Fruit fly (Drosophila melanogaster) whole organism, embryonic: Measurements from ENCODE around the gene Doc1.

Source experiments
- Aef1 ChIP-seq: fragments of 200-800 bp; sonication (Bioruptor generic); IDR thresholded peaks from 3 replicates; pipeline ENCODE4 v1.3.6; 2022; ENCODE audit warnings: missing biosample characterization, missing genetic modification characterization
- Atf-2 ChIP-seq: fragments of 200-800 bp; sonication (Bioruptor generic); optimal IDR thresholded peaks from 2 replicates; lab custom pipeline; 2016; ENCODE audit warnings: missing biosample characterization, missing genetic modification characterization
- Atf3 ChIP-seq: fragments of 200-800 bp; sonication (Bioruptor generic); optimal IDR thresholded peaks from 3 replicates; lab custom pipeline; 2016; ENCODE audit warnings: missing biosample characterization, missing genetic modification characterization
- Awh ChIP-seq: fragments of 200-800 bp; sonication (Bioruptor generic); IDR thresholded peaks from 2 replicates; pipeline ENCODE4, ENCODE4 v1.3.6; 2022; ENCODE audit warnings: missing biosample characterization, missing genetic modification characterization
- C15 ChIP-seq: fragments of 200-800 bp; sonication (Bioruptor generic); IDR thresholded peaks from 3 replicates; pipeline ENCODE4 v1.3.6; 2022; ENCODE audit warnings: missing biosample characterization, missing genetic modification characterization
- CG10543 ChIP-seq: fragments of 200-800 bp; sonication (Bioruptor generic); optimal IDR thresholded peaks from 3 replicates; lab custom pipeline; 2017; ENCODE audit warnings: missing biosample characterization, mild to moderate bottlenecking, missing genetic modification characterization, moderate library complexity
- CG12155 ChIP-seq: fragments of 200-800 bp; sonication (Bioruptor generic); optimal IDR thresholded peaks from 3 replicates; lab custom pipeline; 2016; ENCODE audit warnings: missing biosample characterization, missing genetic modification characterization
- CG14050 ChIP-seq: fragments of 200-800 bp; sonication (Bioruptor generic); IDR thresholded peaks from 3 replicates; pipeline ENCODE4 v1.3.6; 2022; ENCODE audit warnings: missing biosample characterization, missing genetic modification characterization
- CG15269 ChIP-seq: fragments of 200-800 bp; sonication (Bioruptor generic); optimal IDR thresholded peaks from 2 replicates; lab custom pipeline; 2018; ENCODE audit warnings: missing biosample characterization, mild to moderate bottlenecking, missing genetic modification characterization, moderate library complexity
- CG17385 ChIP-seq: fragments of 200-800 bp; sonication (Bioruptor generic); optimal IDR thresholded peaks from 3 replicates; lab custom pipeline; 2018; ENCODE audit warnings: missing biosample characterization, mild to moderate bottlenecking, missing genetic modification characterization
- CG2202 ChIP-seq: fragments of 200-800 bp; sonication (Bioruptor generic); optimal IDR thresholded peaks from 2 replicates; lab custom pipeline; 2018; ENCODE audit warnings: missing biosample characterization, mild to moderate bottlenecking, missing genetic modification characterization
- CG2678 ChIP-seq: fragments of 200-800 bp; sonication (Bioruptor generic); optimal IDR thresholded peaks from 3 replicates; lab custom pipeline; 2019; ENCODE audit warnings: missing biosample characterization, mild to moderate bottlenecking, missing genetic modification characterization, moderate library complexity
- CG30403 ChIP-seq: fragments of 200-800 bp; sonication (Bioruptor generic); optimal IDR thresholded peaks from 3 replicates; lab custom pipeline; 2016; ENCODE audit warnings: missing biosample characterization, missing genetic modification characterization
- CG3407 ChIP-seq: fragments of 200-800 bp; sonication (Bioruptor generic); optimal IDR thresholded peaks from 2 replicates; lab custom pipeline; 2018; ENCODE audit warnings: missing biosample characterization, mild to moderate bottlenecking, missing genetic modification characterization
- CG3847 ChIP-seq: fragments of 200-800 bp; sonication (Bioruptor generic); IDR thresholded peaks from 2 replicates; pipeline ENCODE4 v1.3.6; 2022; ENCODE audit warnings: missing biosample characterization, missing genetic modification characterization
- CG3995 ChIP-seq: fragments of 200-800 bp; sonication (Bioruptor generic); optimal IDR thresholded peaks from 3 replicates; lab custom pipeline; 2016; ENCODE audit warnings: missing biosample characterization, missing genetic modification characterization
- CG7271 ChIP-seq: fragments of 200-800 bp; sonication (Bioruptor generic); optimal IDR thresholded peaks from 2 replicates; lab custom pipeline; 2018; ENCODE audit warnings: missing biosample characterization, mild to moderate bottlenecking, missing genetic modification characterization, moderate library complexity
- CG7556 ChIP-seq: fragments of 200-800 bp; sonication (Bioruptor generic); optimal IDR thresholded peaks from 2 replicates; lab custom pipeline; 2017; ENCODE audit warnings: missing biosample characterization, mild to moderate bottlenecking, missing genetic modification characterization
- CG7839 ChIP-seq: fragments of 200-800 bp; sonication (Bioruptor generic); optimal IDR thresholded peaks from 3 replicates; lab custom pipeline; 2018; ENCODE audit warnings: missing biosample characterization, mild to moderate bottlenecking, missing genetic modification characterization, moderate library complexity
- CG8765 ChIP-seq: fragments of 200-800 bp; sonication (Bioruptor generic); IDR thresholded peaks from 2 replicates; pipeline ENCODE4 v1.3.6; 2022; ENCODE audit warnings: missing biosample characterization, missing genetic modification characterization
- CG9817 ChIP-seq: fragments of 200-800 bp; sonication (Bioruptor generic); optimal IDR thresholded peaks from 2 replicates; lab custom pipeline; 2018; ENCODE audit warnings: missing biosample characterization, mild to moderate bottlenecking, missing genetic modification characterization, moderate library complexity
- CHES-1-like ChIP-seq: fragments of 200-800 bp; sonication (Bioruptor generic); optimal IDR thresholded peaks from 2 replicates; lab custom pipeline; 2016; ENCODE audit warnings: missing biosample characterization, missing genetic modification characterization
- Dip3 ChIP-seq: fragments of 200-800 bp; sonication (Bioruptor generic); optimal IDR thresholded peaks from 3 replicates; lab custom pipeline; 2016; ENCODE audit warnings: missing biosample characterization, missing genetic modification characterization
- Drgx ChIP-seq: fragments of 200-800 bp; sonication (Bioruptor generic); IDR thresholded peaks from 2 replicates; pipeline ENCODE4 v1.3.6; 2022; ENCODE audit warnings: missing biosample characterization, missing genetic modification characterization
- Eip74EF ChIP-seq, 2 experiments: fragments of 200-800 bp in 1 of 2; fragments of >200 bp in 1 of 2; sonication (Bioruptor generic) in 1 of 2; optimal IDR thresholded peaks; 2 replicates each; lab custom pipeline; 2017 to 2019; ENCODE audit warnings: missing biosample characterization in 2 of 2, missing genetic modification characterization in 2 of 2, mild to moderate bottlenecking in 1 of 2, moderate library complexity in 1 of 2
- Fer3 ChIP-seq: fragments of 200-800 bp; sonication (Bioruptor generic); optimal IDR thresholded peaks from 2 replicates; lab custom pipeline; 2018; ENCODE audit warnings: missing biosample characterization, mild to moderate bottlenecking, missing genetic modification characterization, moderate library complexity
- Gsc ChIP-seq: fragments of 200-800 bp; sonication (Bioruptor generic); IDR thresholded peaks from 2 replicates; pipeline ENCODE4 v1.3.6; 2022; ENCODE audit warnings: missing biosample characterization, missing genetic modification characterization
- Hmr ChIP-seq: fragments of 200-800 bp; sonication (Bioruptor generic); optimal IDR thresholded peaks from 3 replicates; lab custom pipeline; 2017; ENCODE audit warnings: mild to moderate bottlenecking, missing biosample characterization, missing genetic modification reagents, missing genetic modification characterization
- Hr51 ChIP-seq, 2 experiments: fragments of 200-800 bp; sonication (Bioruptor generic); optimal IDR thresholded peaks; 2 replicates in 1 of 2; 3 replicates in 1 of 2; lab custom pipeline; 2016 to 2018; ENCODE audit warnings: missing biosample characterization in 2 of 2, missing genetic modification characterization in 2 of 2, mild to moderate bottlenecking in 1 of 2, moderate library complexity in 1 of 2
- Kr ChIP-seq: fragments of 200-800 bp; sonication (Bioruptor generic); optimal IDR thresholded peaks from 2 replicates; lab custom pipeline; 2017; ENCODE audit warnings: missing biosample characterization, mild to moderate bottlenecking, missing genetic modification characterization
- NC2α ChIP-seq: fragments of 200-800 bp; sonication (Bioruptor generic); optimal IDR thresholded peaks from 2 replicates; lab custom pipeline; 2016; ENCODE audit warnings: missing biosample characterization, missing genetic modification characterization
- Opbp ChIP-seq: fragments of 200-800 bp; sonication (Bioruptor generic); IDR thresholded peaks from 3 replicates; pipeline ENCODE4 v1.3.6; 2022; ENCODE audit warnings: missing biosample characterization, missing genetic modification characterization; ENCODE audit not compliant: partially characterized antibody
- Trl ChIP-seq, 3 experiments: fragments of >200 bp in 2 of 3; fragments of 200-800 bp in 1 of 3; sonication (Bioruptor generic) in 1 of 3; optimal IDR thresholded peaks; 2 replicates in 1 of 3; 3 replicates in 2 of 3; lab custom pipeline; 2016 to 2017; ENCODE audit warnings: missing biosample characterization in 1 of 3, missing genetic modification characterization in 1 of 3
- Vsx1 ChIP-seq: fragments of 200-800 bp; sonication (Bioruptor generic); optimal IDR thresholded peaks from 2 replicates; lab custom pipeline; 2017; ENCODE audit warnings: missing biosample characterization, mild to moderate bottlenecking, missing genetic modification characterization, missing genetic modification reagents
- ap ChIP-seq: fragments of 200-800 bp; sonication (Bioruptor generic); IDR thresholded peaks from 2 replicates; pipeline ENCODE4 v1.3.6; 2022; ENCODE audit warnings: missing biosample characterization, missing genetic modification characterization
- bbx ChIP-seq: fragments of 200-800 bp; sonication (Bioruptor generic); IDR thresholded peaks from 2 replicates; pipeline ENCODE4 v1.3.6; 2022; ENCODE audit warnings: missing biosample characterization, missing genetic modification characterization; ENCODE audit not compliant: partially characterized antibody
- dati ChIP-seq: fragments of 200-800 bp; sonication (Bioruptor generic); IDR thresholded peaks from 2 replicates; pipeline ENCODE4 v1.3.6; 2022; ENCODE audit warnings: missing biosample characterization, missing genetic modification characterization
- gce ChIP-seq: fragments of 200-800 bp; sonication (Bioruptor generic); IDR thresholded peaks from 3 replicates; pipeline ENCODE4 v1.3.6; 2022; ENCODE audit warnings: missing biosample characterization, missing genetic modification characterization
- hb ChIP-seq: fragments of 200-800 bp; sonication (Bioruptor generic); IDR thresholded peaks from 3 replicates; pipeline ENCODE4 v1.3.6; 2022; ENCODE audit warnings: missing biosample characterization, missing genetic modification characterization; ENCODE audit not compliant: partially characterized antibody
- her ChIP-seq: fragments of 200-800 bp; sonication (Bioruptor generic); optimal IDR thresholded peaks from 2 replicates; lab custom pipeline; 2016; ENCODE audit warnings: missing biosample characterization, missing genetic modification characterization
- lilli ChIP-seq: fragments of 200-800 bp; sonication (Bioruptor generic); optimal IDR thresholded peaks from 3 replicates; lab custom pipeline; 2016; ENCODE audit warnings: missing biosample characterization, missing genetic modification characterization
- pnt ChIP-seq: fragments of 200-800 bp; sonication (Bioruptor generic); optimal IDR thresholded peaks from 3 replicates; lab custom pipeline; 2016; ENCODE audit warnings: missing biosample characterization, missing genetic modification characterization
- pros ChIP-seq: fragments of 200-800 bp; sonication (Bioruptor generic); optimal IDR thresholded peaks from 3 replicates; lab custom pipeline; 2019; ENCODE audit warnings: missing biosample characterization, mild to moderate bottlenecking, missing genetic modification characterization, moderate library complexity
- pzg ChIP-seq: fragments of 200-800 bp; sonication (Bioruptor generic); optimal IDR thresholded peaks from 3 replicates; lab custom pipeline; 2018; ENCODE audit warnings: missing biosample characterization, mild to moderate bottlenecking, missing genetic modification characterization, moderate library complexity
- ro ChIP-seq: fragments of 200-800 bp; sonication (Bioruptor generic); IDR thresholded peaks from 2 replicates; pipeline ENCODE4 v1.3.6; 2022; ENCODE audit warnings: missing biosample characterization, missing genetic modification characterization
- sc ChIP-seq, 3 experiments: fragments of >200 bp in 2 of 3; fragments of 200-800 bp in 1 of 3; sonication (Bioruptor generic) in 1 of 3; optimal IDR thresholded peaks; 2 replicates in 2 of 3; 3 replicates in 1 of 3; lab custom pipeline; 2017; ENCODE audit warnings: mild to moderate bottlenecking in 1 of 3, missing biosample characterization in 1 of 3, missing genetic modification characterization in 1 of 3, missing genetic modification reagents in 1 of 3
- sens ChIP-seq: fragments of 200-800 bp; sonication (Bioruptor generic); peaks from one replicate; lab custom pipeline; 2016; ENCODE audit warnings: missing biosample characterization, missing genetic modification characterization
- seq ChIP-seq: fragments of 200-800 bp; sonication (Bioruptor generic); IDR thresholded peaks from 2 replicates; pipeline ENCODE4 v1.3.6; 2022; ENCODE audit warnings: missing biosample characterization, missing genetic modification characterization
- tio ChIP-seq: fragments of 200-800 bp; sonication (Bioruptor generic); optimal IDR thresholded peaks from 2 replicates; lab custom pipeline; 2017; ENCODE audit warnings: missing biosample characterization, missing genetic modification characterization, inconsistent platforms

Gene Doc1

DNA sequence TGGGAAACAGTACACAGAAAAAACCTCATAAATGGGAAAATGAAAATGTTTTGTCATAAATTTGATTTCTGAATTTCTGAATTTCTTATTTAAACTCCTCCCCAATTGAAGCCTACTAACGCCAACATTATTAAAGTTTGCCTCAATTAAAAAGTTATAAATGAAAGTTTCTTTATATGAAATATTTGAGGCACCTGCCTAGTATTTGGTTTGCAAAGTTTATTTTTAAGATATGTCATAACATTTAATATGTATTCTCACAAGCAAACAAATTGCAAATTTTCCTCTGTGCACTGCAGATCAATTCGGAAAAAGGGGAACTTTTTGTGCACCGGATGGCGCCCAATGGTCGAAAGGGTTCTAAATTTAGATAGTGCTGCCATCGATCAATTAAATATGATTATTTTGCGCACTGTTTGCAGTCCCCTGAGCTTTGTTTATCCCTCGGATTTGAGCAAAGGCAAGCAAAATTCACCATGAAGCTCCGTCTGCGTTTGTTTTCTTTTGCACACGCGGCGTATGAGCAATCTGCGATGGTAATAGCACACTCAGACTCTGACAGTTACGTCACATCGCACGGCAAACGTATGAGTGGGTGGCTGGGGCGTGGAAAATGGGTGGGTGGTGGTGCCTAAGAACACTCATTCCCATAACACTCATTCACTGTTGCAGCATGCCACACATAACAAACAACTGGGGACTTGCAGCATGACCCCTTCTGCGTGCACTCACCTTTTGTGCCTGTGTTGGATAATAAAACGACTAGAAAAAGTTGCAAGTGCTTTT lies 24.0 kb downstream of the Doc1 start (continued):
- TF ChIP-seq CG8765 (GFP tag; lab: Robert Waterston, UW) (no peak), pzg (GFP tag; lab: Kevin White, UChicago) (no peak), CG2678 (tag; lab: Kevin White, UChicago) (peak; percentile 37), CHES-1-like (GFP tag; lab: Kevin White, UChicago) (no peak), Drgx (GFP tag; lab: Robert Waterston, UW) (peak; percentile 65), Kr (no peak), NC2α (no peak), gce (GFP tag; lab: Robert Waterston, UW) (no peak), Gsc (GFP tag; lab: Robert Waterston, UW) (no peak), CG7839 (tag; lab: Kevin White, UChicago) (peak; percentile 7), CG10543 (GFP tag; lab: Kevin White, UChicago) (no peak), CG12155 (no peak), pnt (GFP tag; lab: Kevin White, UChicago) (no peak), Aef1 (GFP tag; lab: Robert Waterston, UW) (no peak), CG30403 (GFP tag; lab: Kevin White, UChicago) (peak; percentile 37), CG3847 (GFP tag; lab: Robert Waterston, UW) (no peak), dati (GFP tag; lab: Robert Waterston, UW) (no peak), sens (GFP tag; lab: Kevin White, UChicago) (peak; percentile 77), Awh (no peak), CG9817 (no peak), CG3407 (GFP tag; lab: Kevin White, UChicago) (no peak), pros (GFP tag; lab: Kevin White, UChicago) (no peak), CG7556 (no peak), C15 (GFP tag; lab: Robert Waterston, UW) (peak; percentile 4; the same call in 1 of the 3 replicates), Eip74EF (GFP tag; optimal IDR thresholded peaks at IDR 0.05; lab: Kevin White, UChicago) (no peak), Trl (optimal IDR thresholded peaks at IDR 0.05; lab: Kevin White, UChicago) (no peak), Trl (GFP tag; optimal IDR thresholded peaks at IDR 0.05; lab: Kevin White, UChicago) (no peak), Fer3 (tag; lab: Kevin White, UChicago) (no peak), seq (no peak), tio (GFP tag; lab: Kevin White, UChicago) (peak; percentile 25), Hmr (no peak), lilli (GFP tag; lab: Kevin White, UChicago) (peak; percentile 25), CG2202 (tag; lab: Kevin White, UChicago) (no peak), bbx (GFP tag; lab: Robert Waterston, UW) (no peak), her (GFP tag; lab: Kevin White, UChicago) (no peak), CG14050 (GFP tag; lab: Robert Waterston, UW) (no peak), ap (GFP tag; lab: Robert Waterston, UW) (no peak), CG15269 (tag; lab: Kevin White, UChicago) (peak; percentile 39), ro (GFP tag; lab: Robert Waterston, UW) (no peak), Atf-2 (GFP tag; lab: Kevin White, UChicago) (no peak), hb (GFP tag; lab: Robert Waterston, UW) (no peak), CG7271 (no peak), Atf3 (GFP tag; lab: Kevin White, UChicago) (no peak), sc (optimal IDR thresholded peaks at IDR 0.05; lab: Kevin White, UChicago) (no peak), sc (GFP tag; optimal IDR thresholded peaks at IDR 0.05; lab: Kevin White, UChicago) (no peak), Hr51 (GFP tag; optimal IDR thresholded peaks at IDR 0.05; lab: Kevin White, UChicago) (peak in 1 of 2 experiments; percentile 38), CG3995 (GFP tag; lab: Kevin White, UChicago) (no peak), CG17385 (GFP tag; lab: Kevin White, UChicago) (no peak), Dip3 (GFP tag; lab: Kevin White, UChicago) (peak; percentile 4), Opbp (GFP tag; lab: Robert Waterston, UW) (no peak), Vsx1 (no peak)
